Worm (Caenorhabditis elegans): ENCODE data around the gene gcy-18.
A peak's percentile ranks its signal among the peaks of the same experiment; 100 is the strongest.

gcy-18 gene

DNA sequence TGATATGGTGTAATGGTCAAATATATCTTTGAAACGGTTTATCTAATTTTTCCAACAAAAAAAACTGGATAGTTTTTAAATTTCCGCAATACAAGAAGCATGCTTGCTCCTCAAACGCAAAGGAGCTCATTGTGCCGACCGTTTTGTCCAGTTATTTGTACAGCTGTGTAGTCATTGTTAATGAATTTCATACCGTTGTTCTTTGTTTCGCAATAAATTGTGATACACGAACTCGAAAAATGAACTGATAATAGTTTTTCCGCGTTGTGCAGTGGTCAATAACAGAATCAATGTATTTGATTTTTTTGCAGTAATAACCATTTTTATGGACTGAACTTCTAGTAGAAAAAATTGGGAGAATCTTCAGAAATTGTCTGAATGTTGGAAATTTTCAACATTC is 38.9 kb downstream of the gcy-18 start:
- TF ChIP-seq elt-2 (tag; optimal IDR thresholded peaks at IDR 0.05) (no peak), unc-55 (GFP tag; optimal IDR thresholded peaks at IDR 0.05) (no peak), ceh-30 (tag; optimal IDR thresholded peaks at IDR 0.05) (no peak), unc-3 (GFP tag; conservative IDR thresholded peaks at IDR 0.05) (no peak), unc-3 (tag; optimal IDR thresholded peaks at IDR 0.05) (no peak), ref-2 (tag; optimal IDR thresholded peaks at IDR 0.05) (no peak), ceh-22 (tag; optimal IDR thresholded peaks at IDR 0.05) (no peak), ttx-3 (tag; optimal IDR thresholded peaks at IDR 0.05) (no peak), ceh-14 (tag; optimal IDR thresholded peaks at IDR 0.05) (no peak), ceh-34 (tag; optimal IDR thresholded peaks at IDR 0.05) (no peak), sdc-2 (tag; optimal IDR thresholded peaks at IDR 0.05) (no peak), ama-1 (optimal IDR thresholded peaks at IDR 0.05) (no peak), zip-5 (tag; optimal IDR thresholded peaks at IDR 0.05) (no peak), fax-1 (tag; optimal IDR thresholded peaks at IDR 0.05) (no peak), Y22D7AL.16 (tag; optimal IDR thresholded peaks at IDR 0.05) (no peak), pha-2 (tag; optimal IDR thresholded peaks at IDR 0.05) (no peak), C08G9.2 (tag; optimal IDR thresholded peaks at IDR 0.05) (no peak)

DNA sequence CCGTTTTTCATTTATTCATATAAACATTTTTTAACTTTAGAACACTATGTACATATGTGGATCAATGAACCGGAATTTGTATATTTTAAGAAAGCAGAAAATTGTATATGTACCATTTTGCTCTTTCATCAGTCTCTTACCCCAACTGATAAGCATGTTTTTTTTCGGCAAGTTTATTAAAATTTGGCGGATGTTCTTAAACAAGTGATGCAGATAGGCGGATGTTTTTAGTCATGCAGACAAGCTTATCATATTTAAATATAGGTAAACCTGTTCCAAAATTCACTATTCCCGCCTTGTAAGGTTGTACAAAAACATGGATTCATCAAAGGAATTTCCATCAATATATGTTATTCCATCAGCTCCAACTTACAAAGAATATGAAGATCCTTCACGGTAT is 39.5 kb downstream of the gcy-18 start, which contains the start of gene K08D8.9:
K08D8.9 (plus strand) TSS at position 301 of the 400 bp plus-strand sequence.
- no peak for TF ChIP-seq ahr-1 (tag; optimal IDR thresholded peaks at IDR 0.05)
- no peak for TF ChIP-seq madf-2 (tag; optimal IDR thresholded peaks at IDR 0.05)
- TF ChIP-seq ets-4 (tag; optimal IDR thresholded peaks at IDR 0.05): no peak

DNA sequence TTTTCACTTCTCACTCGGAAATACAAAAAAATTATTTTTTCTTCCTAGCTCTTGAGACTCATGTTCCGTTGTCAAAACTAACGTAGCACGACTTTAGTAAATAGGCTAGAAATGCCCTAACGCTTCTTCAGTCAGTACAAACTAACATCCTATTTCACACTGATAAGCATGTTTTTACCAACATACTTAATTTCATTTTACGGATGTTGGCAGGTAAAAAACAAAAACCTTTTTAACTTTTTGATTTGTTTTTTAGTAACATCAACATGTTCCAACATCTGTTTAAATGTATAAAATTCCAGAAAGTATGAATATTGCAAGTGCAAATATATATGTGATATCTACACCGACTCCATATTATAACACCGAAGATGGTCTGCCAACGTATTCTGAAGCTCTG is 40.4 kb downstream of the gcy-18 start, which contains the start of gene K08D8.10:
K08D8.10 (plus strand) TSS at position 301 of the 400 bp plus-strand sequence.
- TF ChIP-seq ceh-24 (tag; optimal IDR thresholded peaks at IDR 0.05) (no peak), pat-9 (tag; optimal IDR thresholded peaks at IDR 0.05) (no peak), hlh-8 (tag; optimal IDR thresholded peaks at IDR 0.05) (no peak), ref-2 (tag; optimal IDR thresholded peaks at IDR 0.05) (no peak), dmd-4 (tag; optimal IDR thresholded peaks at IDR 0.05; ENCODE audit: borderline replicate concordance) (no peak), sox-2 (GFP tag; IDR thresholded peaks at IDR 0.05) (no peak), lim-6 (tag; optimal IDR thresholded peaks at IDR 0.05) (no peak), che-1 (tag; optimal IDR thresholded peaks at IDR 0.05) (no peak), unc-42 (tag; optimal IDR thresholded peaks at IDR 0.05) (no peak)

DNA sequence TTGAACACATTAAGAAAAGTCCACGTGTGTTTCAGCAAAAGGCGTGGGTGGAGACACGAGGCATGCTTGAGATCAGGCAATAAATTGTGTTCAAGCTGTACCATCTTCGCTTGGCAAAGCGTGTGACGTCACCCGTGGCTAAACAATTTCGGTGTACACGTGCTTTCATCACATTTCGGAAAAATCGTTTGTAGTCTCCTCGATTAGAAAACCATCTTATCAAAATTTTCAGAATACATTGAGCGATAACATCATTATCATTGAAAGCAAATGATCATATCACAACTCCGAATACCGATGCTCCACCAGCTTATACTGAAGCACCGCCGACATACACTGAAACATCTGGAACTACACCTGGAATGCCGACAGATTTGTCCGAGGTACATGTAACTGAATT is 41.7 kb downstream of the gcy-18 start:
- TF ChIP-seq ceh-22 (tag; optimal IDR thresholded peaks at IDR 0.05) (no peak), elt-2 (tag; optimal IDR thresholded peaks at IDR 0.05) (peak; percentile 48)

DNA sequence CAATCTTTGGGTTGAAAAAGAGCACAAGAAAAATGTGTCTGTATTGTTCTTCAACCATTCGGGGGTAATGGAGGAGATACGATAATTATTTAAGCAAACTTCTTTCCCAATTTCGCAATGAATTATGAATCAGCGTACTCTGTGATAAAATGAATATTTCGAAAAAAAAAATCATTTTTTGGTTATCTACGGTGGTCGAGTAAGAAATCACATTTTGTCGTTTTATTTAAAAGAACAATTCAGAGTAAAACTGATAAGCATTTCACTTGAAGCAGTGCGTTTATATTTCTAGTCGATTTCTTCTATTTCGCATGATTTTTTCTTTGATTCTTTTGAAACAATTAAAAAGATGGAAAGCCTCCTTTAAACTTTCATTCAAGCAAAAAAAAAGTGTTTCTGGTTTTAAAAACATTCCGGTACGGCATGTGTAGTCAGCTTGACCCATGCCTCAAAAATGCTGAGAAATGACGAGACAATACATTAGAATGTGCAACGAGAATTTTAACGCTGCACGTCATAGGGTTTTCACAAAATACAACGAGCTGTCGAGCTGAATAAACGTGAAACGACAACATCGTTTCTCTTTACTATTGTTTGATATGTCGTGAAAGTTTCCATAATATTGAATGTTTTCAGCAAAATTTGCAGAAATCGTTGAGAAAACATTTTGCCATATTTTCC is 42.7 kb downstream of the gcy-18 start, which contains the start of gene K08D8.2:
K08D8.2 (plus strand) TSS at position 631 of the 681 bp plus-strand sequence.
- TF ChIP-seq sox-4 (tag; optimal IDR thresholded peaks at IDR 0.05): no peak
- TF ChIP-seq ttx-3 (tag; optimal IDR thresholded peaks at IDR 0.05): no peak
- no peak for TF ChIP-seq nhr-11 (tag; optimal IDR thresholded peaks at IDR 0.05)
- no peak for TF ChIP-seq C08G9.2 (tag; optimal IDR thresholded peaks at IDR 0.05)

DNA sequence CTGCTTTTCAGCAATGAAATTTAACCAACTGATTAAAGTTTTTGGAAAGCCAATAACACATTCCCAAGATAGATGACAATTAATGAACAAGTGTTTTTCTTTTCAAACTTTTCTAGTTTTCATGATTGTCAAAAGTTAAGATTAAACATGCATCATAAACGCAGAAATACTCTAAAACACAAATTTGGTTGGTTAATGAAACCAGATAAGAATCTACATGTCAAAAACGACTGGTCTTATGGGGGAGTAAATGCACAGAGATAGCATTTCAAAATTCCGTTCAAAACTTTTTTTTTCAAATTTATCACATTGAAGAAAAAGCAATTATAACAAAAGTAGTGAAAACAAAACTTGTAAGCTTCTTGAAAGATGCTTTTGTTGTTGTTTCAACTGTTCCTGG is 43.8 kb downstream of the gcy-18 start:
- TF ChIP-seq che-1 (tag; optimal IDR thresholded peaks at IDR 0.05) (no peak), hlh-6 (tag; optimal IDR thresholded peaks at IDR 0.05) (no peak), pros-1 (tag; optimal IDR thresholded peaks at IDR 0.05) (no peak), nhr-11 (tag; optimal IDR thresholded peaks at IDR 0.05) (no peak)
